Worm (Caenorhabditis elegans) whole organism, mixed stage, embryonic: Measurements from ENCODE around the gene Y61A9LA.3.
"Not testable (repeated sequence)": the region's sequence is repeated elsewhere in the genome, so short reads cannot be mapped to it uniquely, and the experiment has no call there.

Experiments used
- M03D4.4 ChIP-seq: sonication (generic microtip); optimal IDR thresholded peaks from 2 replicates; lab custom pipeline; 2017; ENCODE audit warnings: mild to moderate bottlenecking, missing genetic modification characterization, missing compliant biosample characterization
- blmp-1 ChIP-seq: fragments of 150-350 bp; optimal IDR thresholded peaks from 2 replicates; lab custom pipeline; 2014; ENCODE audit warnings: missing biosample characterization, missing genetic modification characterization
- flh-1 ChIP-seq: fragments of 200-800 bp; sonication (Bioruptor generic); optimal IDR thresholded peaks from 2 replicates; lab custom pipeline; 2018; ENCODE audit warnings: mild to moderate bottlenecking, missing genetic modification characterization, moderate library complexity, missing compliant biosample characterization
- ham-2 ChIP-seq: fragments of 200-800 bp; sonication (Bioruptor generic); optimal IDR thresholded peaks from 2 replicates; lab custom pipeline; 2018; ENCODE audit warnings: mild to moderate bottlenecking, missing genetic modification characterization, missing compliant biosample characterization
- unc-39 ChIP-seq: fragments of 150-350 bp; optimal IDR thresholded peaks from 2 replicates; lab custom pipeline; 2014; ENCODE audit warnings: missing biosample characterization, missing genetic modification characterization

- TF ChIP-seq flh-1 (GFP tag; lab: Kevin White, UChicago); M03D4.4 (tag; lab: Kevin White, UChicago); blmp-1 (tag; lab: Kevin White, UChicago); unc-39 (tag; lab: Kevin White, UChicago); ham-2 (GFP tag; lab: Kevin White, UChicago): not testable (repeated sequence)
Measured at ce11 chrV:4552394-4553096, 18.4 kb upstream of the Y61A9LA.3 start.
